Fruit fly (Drosophila melanogaster): ENCODE results near the gene RpL30.

The RpL30 gene

dm6 chr2L:18987078-18987895 is 21.8 kb downstream of the RpL30 start, which contains the start of the genes Swip-1 and EMC5 (continued):
- TF ChIP-seq bbx (GFP tag; IDR thresholded peaks at IDR 0.05; ENCODE audit: partially characterized antibody) (peak; percentile 60), CG18599 (GFP tag; optimal IDR thresholded peaks at IDR 0.05) (peak; percentile 47), HHEX (GFP tag; optimal IDR thresholded peaks at IDR 0.05) (peak; percentile 35), CG32772 (GFP tag; IDR thresholded peaks at IDR 0.05) (peak; percentile 40; the same call in 1 of the 2 replicates), hkb (optimal IDR thresholded peaks at IDR 0.05) (no peak), hkb (GFP tag; IDR thresholded peaks at IDR 0.05) (no peak), lola (GFP tag; optimal IDR thresholded peaks at IDR 0.05) (peak in 1 of 3 experiments; percentile 72), cad (GFP tag; optimal IDR thresholded peaks at IDR 0.05) (no peak), CG33557 (GFP tag; optimal IDR thresholded peaks at IDR 0.05) (peak; percentile 58), CG3847 (GFP tag; IDR thresholded peaks at IDR 0.05) (peak; percentile 70), CG5953 (GFP tag; IDR thresholded peaks at IDR 0.05) (no peak), Lhr (GFP tag; optimal IDR thresholded peaks at IDR 0.05) (peak; percentile 1), mam (GFP tag; optimal IDR thresholded peaks at IDR 0.05) (peak; percentile 35), CG12744 (GFP tag; optimal IDR thresholded peaks at IDR 0.05) (no peak), ken (GFP tag; IDR thresholded peaks at IDR 0.05) (peak; percentile 67; the same call in 2 of the 3 replicates), br (optimal IDR thresholded peaks at IDR 0.05) (no peak), Oli (tag; optimal IDR thresholded peaks at IDR 0.05) (peak; percentile 24), Nf-YC (tag; optimal IDR thresholded peaks at IDR 0.05) (peak; percentile 78), CG15696 (tag; optimal IDR thresholded peaks at IDR 0.05) (peak; percentile 60), Fer2 (tag; optimal IDR thresholded peaks at IDR 0.05) (peak; percentile 28), CG14014 (GFP tag; IDR thresholded peaks at IDR 0.05) (peak; percentile 73), CG30403 (GFP tag; optimal IDR thresholded peaks at IDR 0.05) (peak; percentile 72), Ets97D (GFP tag; optimal IDR thresholded peaks at IDR 0.05) (peak; percentile 24), CG17186 (GFP tag; optimal IDR thresholded peaks at IDR 0.05) (peak; percentile 28), CG32532 (GFP tag; IDR thresholded peaks at IDR 0.05) (peak; percentile 67; the same call in 1 of the 2 replicates), CG1602 (GFP tag; optimal IDR thresholded peaks at IDR 0.05) (peak; percentile 30), CG2120 (GFP tag; optimal IDR thresholded peaks at IDR 0.05) (peak; percentile 54), CG8478 (optimal IDR thresholded peaks at IDR 0.05) (no peak), Pdp1 (GFP tag; optimal IDR thresholded peaks at IDR 0.05) (peak in 1 of 2 experiments; percentile 19), CG4820 (GFP tag; optimal IDR thresholded peaks at IDR 0.05) (peak; percentile 43), CG13287 (GFP tag; IDR thresholded peaks at IDR 0.05; ENCODE audit: partially characterized antibody) (peak; percentile 57), gcm (GFP tag; optimal IDR thresholded peaks at IDR 0.05) (peak; percentile 63), Bgb (GFP tag; IDR thresholded peaks at IDR 0.05; ENCODE audit: partially characterized antibody) (peak; percentile 47), CG11093 (GFP tag; IDR thresholded peaks at IDR 0.05) (no peak), zen2 (GFP tag; IDR thresholded peaks at IDR 0.05; ENCODE audit: partially characterized antibody) (0 out of 3 replicates have a peak, but pooled peaks have one; percentile 16), CG13296 (GFP tag; optimal IDR thresholded peaks at IDR 0.05) (peak; percentile 49), bowl (GFP tag; IDR thresholded peaks at IDR 0.05) (no peak), Fer1 (GFP tag; optimal IDR thresholded peaks at IDR 0.05) (peak; percentile 17), sisA (GFP tag; IDR thresholded peaks at IDR 0.05) (peak; percentile 60; the same call in 1 of the 2 replicates), usp (GFP tag; optimal IDR thresholded peaks at IDR 0.05) (no peak), Atf6 (GFP tag; IDR thresholded peaks at IDR 0.05) (no peak), CG12219 (GFP tag; optimal IDR thresholded peaks at IDR 0.05) (peak; percentile 11), tin (GFP tag; optimal IDR thresholded peaks at IDR 0.05) (peak; percentile 56), rib (GFP tag; IDR thresholded peaks at IDR 0.05) (0 out of 2 replicates have a peak, but pooled peaks have one; percentile 20), slbo (GFP tag; IDR thresholded peaks at IDR 0.05) (peak; percentile 85), C15 (GFP tag; IDR thresholded peaks at IDR 0.05) (0 out of 3 replicates have a peak, but pooled peaks have one; percentile 25), so (GFP tag; IDR thresholded peaks at IDR 0.05) (peak; percentile 10; the same call in 1 of the 3 replicates), CG18262 (tag; optimal IDR thresholded peaks at IDR 0.05) (peak; percentile 78), CG16813 (GFP tag; IDR thresholded peaks at IDR 0.05; ENCODE audit: partially characterized antibody) (peak; percentile 68)

Measured in whole organism, embryonic.